Fruit fly (Drosophila melanogaster) S2 (cell line): ENCODE results near the gene CG14947.

Experiments
- CG8478 ChIP-seq: fragments of >200 bp; optimal IDR thresholded peaks from 2 replicates; lab custom pipeline; 2018
- CTCF ChIP-seq, 2 experiments: fragments of >200 bp; optimal IDR thresholded peaks; 2 replicates each; lab custom pipeline; 2018

DNA sequence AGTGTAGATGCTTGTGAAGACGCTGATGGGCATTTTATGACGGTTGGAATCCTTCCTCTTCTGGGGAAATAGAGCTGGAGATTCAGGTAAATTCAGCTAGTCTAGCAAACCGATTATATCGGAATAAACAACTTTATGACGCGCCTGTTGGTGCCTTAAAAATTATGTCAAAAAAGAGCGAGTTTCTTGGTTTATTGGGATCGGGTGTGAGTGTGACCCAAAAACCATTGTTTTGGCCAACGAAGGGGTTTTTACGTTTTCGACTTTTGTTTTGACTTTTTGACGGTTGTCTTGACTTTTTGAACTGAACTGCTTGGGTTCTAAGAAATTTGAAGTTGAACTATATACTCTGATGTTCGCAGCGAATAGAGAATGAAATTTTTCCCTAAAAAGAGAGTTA is 16.1 kb downstream of the CG14947 start:
- no peak for TF ChIP-seq CG8478 (lab: Kevin White, UChicago)
- TF ChIP-seq CTCF (optimal IDR thresholded peaks at IDR 0.05; lab: Kevin White, UChicago) = no peak
